3 fruit fly cellular contexts compared by ENCODE assay signal in genomic region chr3L:3452684-3453083, dm6.
TF ChIP-seq lines count a peak whose summit lies in the region.

No protein-coding gene starts in this region.

- no peak for TF ChIP-seq CTCF in whole organism, embryonic (GFP tag; optimal IDR thresholded peaks at IDR 0.05; lab: Kevin White, UChicago)

TF ChIP-seq in whole organism, embryonic, 481 proteins besides CTCF, POLR2A, EP300 and RAD21:
- TF ChIP-seq Sry-β (GFP tag; optimal IDR thresholded peaks at IDR 0.05; lab: Kevin White, UChicago) (peak; percentile 9), sens (GFP tag; lab: Kevin White, UChicago) (peak; percentile 54), CG15479 (GFP tag; optimal IDR thresholded peaks at IDR 0.05; lab: Kevin White, UChicago) (peak; percentile 25), NFAT (GFP tag; IDR thresholded peaks at IDR 0.05; lab: Robert Waterston, UW) (no peak), CG33557 (GFP tag; optimal IDR thresholded peaks at IDR 0.05; lab: Kevin White, UChicago) (no peak), ci (GFP tag; IDR thresholded peaks at IDR 0.05; lab: Robert Waterston, UW) (0 out of 3 replicates have a peak, but pooled peaks have one; percentile 35), klu (GFP tag; IDR thresholded peaks at IDR 0.05; lab: Robert Waterston, UW) (no peak), tll (GFP tag; optimal IDR thresholded peaks at IDR 0.05; lab: Kevin White, UChicago) (peak; percentile 11 to 26), ems (GFP tag; optimal IDR thresholded peaks at IDR 0.05; lab: Kevin White, UChicago) (no peak)

TF ChIP-seq in whole organism, prepupa, 60 proteins besides CTCF, POLR2A, EP300 and RAD21:
- TF ChIP-seq acj6 (GFP tag; optimal IDR thresholded peaks at IDR 0.05; lab: Kevin White, UChicago), result no peak
- peak; percentile 13 for TF ChIP-seq Hr4 (GFP tag; optimal IDR thresholded peaks at IDR 0.05; lab: Kevin White, UChicago)
- peak; percentile 65 for TF ChIP-seq Eip78C (GFP tag; lab: Kevin White, UChicago)
- peak; percentile 6 for TF ChIP-seq CG6276 (GFP tag; optimal IDR thresholded peaks at IDR 0.05; lab: Kevin White, UChicago)
- TF ChIP-seq spab (GFP tag; optimal IDR thresholded peaks at IDR 0.05; lab: Kevin White, UChicago), result no peak
- TF ChIP-seq Eip93F (GFP tag; optimal IDR thresholded peaks at IDR 0.05; lab: Kevin White, UChicago), result no peak
- TF ChIP-seq CG32006 (GFP tag; optimal IDR thresholded peaks at IDR 0.05; lab: Kevin White, UChicago), result peak; percentile 11
- TF ChIP-seq Lpt (GFP tag; optimal IDR thresholded peaks at IDR 0.05; lab: Kevin White, UChicago), result no peak
- 0 out of 3 replicates have a peak, but pooled peaks have one; percentile 18 for TF ChIP-seq CG8119 (GFP tag; IDR thresholded peaks at IDR 0.05; lab: Robert Waterston, UW)
TF ChIP-seq in whole organism, prepupa: peak in this region for 5.

TF ChIP-seq in whole organism, pupa, 21 proteins besides CTCF, POLR2A, EP300 and RAD21:
- TF ChIP-seq Pif1B (GFP tag; optimal IDR thresholded peaks at IDR 0.05; lab: Kevin White, UChicago), result no peak
- 0 out of 3 replicates have a peak, but pooled peaks have one; percentile 4 for TF ChIP-seq CG4496 (GFP tag; IDR thresholded peaks at IDR 0.05; lab: Robert Waterston, UW)
TF ChIP-seq in whole organism, pupa: peak in this region for 1.
